Worm (Caenorhabditis elegans): ENCODE results near the gene Y62H9A.9.

DNA sequence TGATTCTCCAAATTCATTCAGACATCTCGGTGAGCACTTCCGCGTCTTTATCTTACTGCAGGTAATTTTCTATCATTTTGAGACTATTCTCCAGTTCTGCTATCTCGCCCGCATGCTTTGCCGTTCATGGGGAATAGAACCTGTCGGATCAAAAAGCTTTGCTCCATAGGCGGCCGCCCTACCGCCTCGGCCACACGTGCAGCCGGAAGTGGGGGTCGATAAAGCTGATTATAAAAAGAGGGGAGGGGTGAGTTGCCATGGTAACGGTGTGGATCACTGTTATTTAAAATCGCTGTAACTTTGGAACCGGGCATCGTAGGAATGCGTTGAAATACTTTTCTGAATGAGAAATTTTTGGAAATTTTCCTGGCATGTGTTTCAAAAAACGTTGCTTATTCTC, 27.5 kb downstream of the Y62H9A.9 start:
- no peak for TF ChIP-seq lin-13 (tag; optimal IDR thresholded peaks at IDR 0.05)
- TF ChIP-seq snpc-4 (tag; optimal IDR thresholded peaks at IDR 0.05) = no peak
- TF ChIP-seq lsy-2 (tag; optimal IDR thresholded peaks at IDR 0.05) = no peak
- TF ChIP-seq ceh-43 (GFP tag; optimal IDR thresholded peaks at IDR 0.05) = no peak

Measured in whole organism, mixed stage, embryonic.